Fruit fly (Drosophila melanogaster): ENCODE data around the gene SAK.

dm6 chr3L:21542059-21542458, 26.4 kb upstream of the SAK start, which contains the start of gene CG33290:
- TF ChIP-seq Sox15 (GFP tag; optimal IDR thresholded peaks at IDR 0.05), result no peak
- TF ChIP-seq acj6 (GFP tag; optimal IDR thresholded peaks at IDR 0.05), result no peak
- no peak for TF ChIP-seq Ets21C (GFP tag; optimal IDR thresholded peaks at IDR 0.05)
- no peak for TF ChIP-seq OdsH (GFP tag; optimal IDR thresholded peaks at IDR 0.05)

Measured in whole organism, prepupa.